Worm (Caenorhabditis elegans) whole organism, L1 larva: ENCODE data around the gene C15B12.4.

ENCODE experiments used
- pag-3 ChIP-seq: sonication (generic microtip); optimal IDR thresholded peaks from 2 replicates; lab custom pipeline; 2017; ENCODE audit warnings: missing genetic modification characterization, mild to moderate bottlenecking, missing compliant biosample characterization, antibody characterized with exemption, borderline replicate concordance; ENCODE audit not compliant: insufficient read depth
- pqm-1 ChIP-seq: sonication (generic microtip); optimal IDR thresholded peaks from 3 replicates; lab custom pipeline; 2017; ENCODE audit warnings: missing biosample characterization, missing genetic modification characterization

DNA sequence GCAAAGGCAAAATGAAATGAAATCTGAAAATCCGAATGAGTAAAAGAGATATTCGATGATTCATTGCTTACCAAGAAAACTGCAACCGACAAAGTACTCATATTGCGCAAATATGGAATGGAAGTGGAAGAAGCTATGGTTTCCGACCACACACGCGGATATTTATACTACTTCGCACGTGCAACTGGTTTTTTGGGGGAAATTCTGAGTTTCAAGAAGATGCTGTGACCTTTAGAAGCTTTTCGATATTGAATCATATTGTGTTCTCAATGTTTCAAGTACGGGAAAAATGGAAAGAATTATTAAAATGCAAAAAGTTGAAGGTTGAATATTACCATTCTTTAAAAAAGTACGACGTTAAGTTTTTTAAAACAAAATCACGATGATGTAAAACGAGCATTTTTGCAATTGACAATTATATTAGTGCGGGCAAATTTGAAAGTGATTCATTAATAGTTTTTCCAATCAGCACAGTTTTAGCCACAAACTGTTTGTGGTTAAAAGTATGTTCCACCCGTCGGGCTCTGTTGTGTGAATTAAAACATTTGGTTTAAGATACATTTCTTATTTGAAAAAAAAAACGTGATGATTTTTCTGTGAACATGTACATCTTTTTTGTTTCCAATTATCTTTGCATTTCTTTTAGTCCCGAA lies 22.6 kb downstream of the C15B12.4 start, which contains the start of the genes grl-6 and K10C2.6:
- TF ChIP-seq pag-3 (tag; lab: Kevin White, UChicago) (no peak), pqm-1 (tag; lab: Kevin White, UChicago) (no peak)
